Worm (Caenorhabditis elegans) whole organism, young adult: Measurements from ENCODE around the gene cut-1.

Experiments used
- B0336.3 ChIP-seq: fragments of 200-800 bp; sonication (Bioruptor generic); IDR thresholded peaks from 2 replicates; pipeline ENCODE4 v1.3.6; 2022; ENCODE audit warnings: missing genetic modification characterization, missing compliant biosample characterization
- D2030.7 ChIP-seq: fragments of 200-800 bp; sonication (Bioruptor generic); IDR thresholded peaks from 2 replicates; pipeline ENCODE4 v1.3.6; 2022; ENCODE audit warnings: missing genetic modification reagents, missing genetic modification characterization, missing compliant biosample characterization
- F39B2.1 ChIP-seq: fragments of 200-800 bp; sonication (Bioruptor generic); IDR thresholded peaks from 2 replicates; pipeline ENCODE4 v1.3.6; 2022; ENCODE audit warnings: missing genetic modification reagents, missing genetic modification characterization, missing compliant biosample characterization
- F49E8.2 ChIP-seq: sonication (generic microtip); optimal IDR thresholded peaks from 3 replicates; lab custom pipeline; 2017; ENCODE audit warnings: missing genetic modification characterization, mild to moderate bottlenecking, missing compliant biosample characterization, antibody characterized with exemption, moderate library complexity; ENCODE audit not compliant: insufficient read depth
- F52B5.7 ChIP-seq: sonication (generic microtip); optimal IDR thresholded peaks from 2 replicates; lab custom pipeline; 2016; ENCODE audit warnings: mild to moderate bottlenecking, missing genetic modification characterization, missing compliant biosample characterization
- F55B11.4 ChIP-seq: sonication (generic microtip); optimal IDR thresholded peaks from 2 replicates; lab custom pipeline; 2016; ENCODE audit warnings: missing compliant biosample characterization, missing genetic modification characterization, borderline replicate concordance; ENCODE audit not compliant: insufficient read depth
- K11D2.4 ChIP-seq: fragments of 200-800 bp; sonication (Bioruptor generic); IDR thresholded peaks from 2 replicates; pipeline ENCODE4 v1.3.6; 2022; ENCODE audit warnings: missing genetic modification reagents, missing genetic modification characterization, missing compliant biosample characterization
- K12H6.12 ChIP-seq: fragments of 200-800 bp; sonication (Bioruptor generic); optimal IDR thresholded peaks from 2 replicates; lab custom pipeline; 2018; ENCODE audit warnings: mild to moderate bottlenecking, missing genetic modification characterization, missing compliant biosample characterization
- T07F8.4 ChIP-seq: sonication (generic microtip); optimal IDR thresholded peaks from 2 replicates; lab custom pipeline; 2016; ENCODE audit warnings: mild to moderate bottlenecking, missing genetic modification characterization, moderate library complexity, missing compliant biosample characterization
- T26A5.8 ChIP-seq: sonication (generic microtip); optimal IDR thresholded peaks from 2 replicates; lab custom pipeline; 2016; ENCODE audit warnings: missing genetic modification characterization, missing compliant biosample characterization
- Y53G8AR.9 ChIP-seq: fragments of 200-800 bp; sonication (Bioruptor generic); conservative IDR thresholded peaks from 2 replicates; pipeline ENCODE4 v1.3.6; 2022; ENCODE audit warnings: missing genetic modification reagents, missing genetic modification characterization, missing compliant biosample characterization
- athp-1 ChIP-seq: sonication (generic microtip); optimal IDR thresholded peaks from 2 replicates; lab custom pipeline; 2017; ENCODE audit warnings: mild to moderate bottlenecking, missing genetic modification characterization, missing compliant biosample characterization
- attf-3 ChIP-seq: fragments of 200-800 bp; sonication (Bioruptor generic); conservative IDR thresholded peaks from 2 replicates; pipeline ENCODE4 v1.3.6; 2022; ENCODE audit warnings: missing genetic modification reagents, missing genetic modification characterization, missing compliant biosample characterization
- ccch-3 ChIP-seq: fragments of 200-800 bp; sonication (Bioruptor generic); optimal IDR thresholded peaks from 2 replicates; lab custom pipeline; 2018; ENCODE audit warnings: mild to moderate bottlenecking, missing genetic modification characterization, missing compliant biosample characterization
- cebp-1 ChIP-seq, 2 experiments: fragments of 200-800 bp in 1 of 2; sonication (Bioruptor generic) in 1 of 2; sonication (generic microtip) in 1 of 2; IDR thresholded peaks in 1 of 2; optimal IDR thresholded peaks in 1 of 2; 2 replicates each; pipeline versions ENCODE4 v1.3.6 to Lab custom; 2017 to 2022; ENCODE audit warnings: missing compliant biosample characterization in 2 of 2, missing genetic modification characterization in 2 of 2, mild to moderate bottlenecking in 1 of 2, missing genetic modification reagents in 1 of 2, moderate library complexity in 1 of 2
- cebp-2 ChIP-seq: fragments of 200-800 bp; sonication (Bioruptor generic); IDR thresholded peaks from 2 replicates; pipeline ENCODE4 v1.3.6; 2022; ENCODE audit warnings: missing genetic modification characterization, missing compliant biosample characterization
- ceh-100 ChIP-seq: fragments of 200-800 bp; sonication (Bioruptor generic); IDR thresholded peaks from 2 replicates; pipeline ENCODE4 v1.3.6; 2022; ENCODE audit warnings: missing genetic modification reagents, missing genetic modification characterization, missing compliant biosample characterization
- ceh-40 ChIP-seq: fragments of 200-800 bp; sonication (Bioruptor generic); IDR thresholded peaks from 2 replicates; pipeline ENCODE4 v1.3.6; 2022; ENCODE audit warnings: missing genetic modification characterization, missing compliant biosample characterization
- die-1 ChIP-seq: sonication (generic microtip); optimal IDR thresholded peaks from 2 replicates; lab custom pipeline; 2016; ENCODE audit warnings: missing genotype, mild to moderate bottlenecking, missing genetic modification characterization, missing compliant biosample characterization
- dpff-1 ChIP-seq: sonication (generic microtip); optimal IDR thresholded peaks from 2 replicates; lab custom pipeline; 2017; ENCODE audit warnings: mild to moderate bottlenecking, missing genetic modification characterization, missing compliant biosample characterization
- dpl-1 ChIP-seq: fragments of 150-350 bp; optimal IDR thresholded peaks from 2 replicates; lab custom pipeline; 2014; ENCODE audit warnings: missing biosample characterization, missing genetic modification reagents, missing genetic modification characterization
- efl-1 ChIP-seq: fragments of 150-350 bp; optimal IDR thresholded peaks from 2 replicates; lab custom pipeline; 2014; ENCODE audit warnings: missing biosample characterization, missing genetic modification reagents, missing genetic modification characterization
- egl-18 ChIP-seq: fragments of 200-800 bp; sonication (Bioruptor generic); IDR thresholded peaks from 2 replicates; pipeline ENCODE4 v1.3.6; 2022; ENCODE audit warnings: missing genetic modification reagents, missing genetic modification characterization, missing compliant biosample characterization
- egrh-3 ChIP-seq: fragments of 200-800 bp; sonication (Bioruptor generic); IDR thresholded peaks from 2 replicates; pipeline ENCODE4 v1.3.6; 2022; ENCODE audit warnings: missing genetic modification reagents, missing genetic modification characterization, missing compliant biosample characterization
- gei-17 ChIP-seq: fragments of 200-800 bp; sonication (Bioruptor generic); optimal IDR thresholded peaks from 2 replicates; lab custom pipeline; 2018; ENCODE audit warnings: mild to moderate bottlenecking, missing genetic modification characterization, missing compliant biosample characterization
- hmg-1.2 ChIP-seq: fragments of 200-800 bp; sonication (Bioruptor generic); IDR thresholded peaks from 2 replicates; pipeline ENCODE4 v1.3.6; 2022; ENCODE audit warnings: missing genetic modification reagents, missing genetic modification characterization, missing compliant biosample characterization
- hrde-1 ChIP-seq: sonication (generic microtip); optimal IDR thresholded peaks from 2 replicates; lab custom pipeline; 2016; ENCODE audit warnings: missing genetic modification characterization, mild to moderate bottlenecking, missing compliant biosample characterization, moderate library complexity, missing genotype, missing genetic modification reagents, borderline replicate concordance
- hsf-1 ChIP-seq: fragments of 200-800 bp; sonication (Bioruptor generic); IDR thresholded peaks from 2 replicates; pipeline ENCODE4 v1.3.6; 2022; ENCODE audit warnings: missing genetic modification reagents, missing genetic modification characterization, missing compliant biosample characterization
- let-526 ChIP-seq: fragments of 200-800 bp; sonication (Bioruptor generic); IDR thresholded peaks from 2 replicates; pipeline ENCODE4 v1.3.6; 2022; ENCODE audit warnings: missing genetic modification reagents, missing genetic modification characterization, missing compliant biosample characterization
- lin-35 ChIP-seq, 3 experiments: fragments of 150-350 bp in 2 of 3; sonication (generic microtip) in 1 of 3; optimal IDR thresholded peaks; 2 replicates each; lab custom pipeline; 2014 to 2018; ENCODE audit warnings: missing biosample characterization in 3 of 3, missing genetic modification characterization in 3 of 3, missing genetic modification reagents in 3 of 3
- lin-54 ChIP-seq: fragments of 200-800 bp; sonication (Bioruptor generic); optimal IDR thresholded peaks from 2 replicates; lab custom pipeline; 2018; ENCODE audit warnings: mild to moderate bottlenecking, missing genetic modification characterization, missing compliant biosample characterization
- lir-1 ChIP-seq: fragments of 200-800 bp; sonication (Bioruptor generic); conservative IDR thresholded peaks from 2 replicates; pipeline ENCODE4 v1.3.6; 2022; ENCODE audit warnings: missing genetic modification reagents, missing genetic modification characterization, missing compliant biosample characterization
- madf-3 ChIP-seq: fragments of 200-800 bp; sonication (Bioruptor generic); IDR thresholded peaks from 2 replicates; pipeline ENCODE4 v1.3.6; 2022; ENCODE audit warnings: missing genetic modification reagents, missing genetic modification characterization, missing compliant biosample characterization
- madf-6 ChIP-seq: fragments of 200-800 bp; sonication (Bioruptor generic); IDR thresholded peaks from 2 replicates; pipeline ENCODE4 v1.3.6; 2022; ENCODE audit warnings: missing genetic modification reagents, missing genetic modification characterization, missing compliant biosample characterization
- mcd-1 ChIP-seq: fragments of 200-800 bp; sonication (Bioruptor generic); IDR thresholded peaks from 2 replicates; pipeline ENCODE4 v1.3.6; 2022; ENCODE audit warnings: missing genetic modification reagents, missing genetic modification characterization, missing compliant biosample characterization
- mxl-1 ChIP-seq: sonication (generic microtip); optimal IDR thresholded peaks from 2 replicates; lab custom pipeline; 2016; ENCODE audit warnings: missing genetic modification characterization, missing compliant biosample characterization
- rpc-1 ChIP-seq, 2 experiments: fragments of 150-350 bp in 1 of 2; sonication (generic microtip) in 1 of 2; optimal IDR thresholded peaks; 2 replicates each; lab custom pipeline; 2014 to 2018; ENCODE audit warnings: missing biosample characterization in 1 of 2, missing genetic modification characterization in 1 of 2, missing genetic modification reagents in 1 of 2, missing genotype in 1 of 2
- snpc-4 ChIP-seq, 5 experiments: fragments of 150-350 bp in 1 of 5; sonication (generic microtip) in 4 of 5; optimal IDR thresholded peaks; 2 replicates each; lab custom pipeline; 2014 to 2018; ENCODE audit warnings: missing genetic modification characterization in 5 of 5, missing biosample characterization in 3 of 5, antibody characterized with exemption in 2 of 5, mild to moderate bottlenecking in 2 of 5, missing compliant biosample characterization in 2 of 5, missing genotype in 2 of 5, moderate library complexity in 2 of 5, missing genetic modification reagents in 1 of 5
- somi-1 ChIP-seq: fragments of 200-800 bp; sonication (Bioruptor generic); optimal IDR thresholded peaks from 2 replicates; lab custom pipeline; 2018; ENCODE audit warnings: mild to moderate bottlenecking, missing genetic modification characterization, missing compliant biosample characterization
- tlf-1 ChIP-seq: fragments of 200-800 bp; sonication (Bioruptor generic); optimal IDR thresholded peaks from 2 replicates; lab custom pipeline; 2018; ENCODE audit warnings: mild to moderate bottlenecking, missing genetic modification characterization, missing compliant biosample characterization
- unc-130 ChIP-seq: sonication (generic microtip); optimal IDR thresholded peaks from 2 replicates; lab custom pipeline; 2016; ENCODE audit warnings: missing genetic modification reagents, missing genetic modification characterization, missing compliant biosample characterization
- unc-62 ChIP-seq: fragments of 150-350 bp; optimal IDR thresholded peaks from 2 replicates; lab custom pipeline; 2014; ENCODE audit warnings: missing biosample characterization, missing genetic modification reagents, missing genetic modification characterization
- xnd-1 ChIP-seq: sonication (generic microtip); optimal IDR thresholded peaks from 2 replicates; lab custom pipeline; 2016; ENCODE audit warnings: missing genotype, missing genetic modification reagents, missing genetic modification characterization, missing compliant biosample characterization
- ztf-18 ChIP-seq: sonication (generic microtip); optimal IDR thresholded peaks from 2 replicates; lab custom pipeline; 2016; ENCODE audit warnings: missing genotype, mild to moderate bottlenecking, missing genetic modification characterization, missing compliant biosample characterization

Gene cut-1

ce11 chrII:11290109-11290784 is 21.3 kb downstream of the cut-1 start, which contains the start of gene C47G2.3 (continued):
- TF ChIP-seq lin-54 (GFP tag; lab: Kevin White, UChicago) (peak; percentile 86), Y53G8AR.9 (GFP tag; lab: Robert Waterston, UW) (no peak), lin-35 (GFP tag; optimal IDR thresholded peaks at IDR 0.05; lab: Kevin White, UChicago) (peak in 1 of 3 experiments; percentile 78), D2030.7 (GFP tag; lab: Robert Waterston, UW) (peak; percentile 56), die-1 (tag; lab: Kevin White, UChicago) (no peak), tlf-1 (GFP tag; lab: Kevin White, UChicago) (peak; percentile 17)

- TF ChIP-seq tlf-1 (GFP tag; lab: Kevin White, UChicago): no peak
- no peak for TF ChIP-seq F49E8.2
- peak; percentile 94 for TF ChIP-seq mcd-1 (GFP tag; lab: Robert Waterston, UW)
- TF ChIP-seq egrh-3 (GFP tag; lab: Robert Waterston, UW): no peak
- no peak for TF ChIP-seq snpc-4 (GFP tag; optimal IDR thresholded peaks at IDR 0.05; lab: Kevin White, UChicago)
- peak in 3 of 4 experiments; percentile 16 to 49 (median 40) for TF ChIP-seq snpc-4 (tag; optimal IDR thresholded peaks at IDR 0.05; lab: Kevin White, UChicago)
- TF ChIP-seq lin-35 (GFP tag; optimal IDR thresholded peaks at IDR 0.05; lab: Kevin White, UChicago): peak in 1 of 3 experiments; percentile 24
- TF ChIP-seq xnd-1 (tag; lab: Kevin White, UChicago): peak; percentile 63
- TF ChIP-seq T26A5.8 (tag; lab: Kevin White, UChicago): no peak
- TF ChIP-seq somi-1 (GFP tag; lab: Kevin White, UChicago): no peak
- TF ChIP-seq madf-3 (GFP tag; lab: Robert Waterston, UW): no peak
- no peak for TF ChIP-seq ccch-3 (GFP tag; lab: Kevin White, UChicago)
- TF ChIP-seq rpc-1 (optimal IDR thresholded peaks at IDR 0.05; lab: Kevin White, UChicago): no peak
- no peak for TF ChIP-seq rpc-1 (tag; optimal IDR thresholded peaks at IDR 0.05; lab: Kevin White, UChicago)
- no peak for TF ChIP-seq B0336.3
- 0 out of 2 replicates have a peak, but pooled peaks have one; percentile 15 for TF ChIP-seq lir-1 (GFP tag; lab: Robert Waterston, UW)
- no peak for TF ChIP-seq hsf-1 (GFP tag; lab: Robert Waterston, UW)
- TF ChIP-seq cebp-1 (GFP tag; IDR thresholded peaks at IDR 0.05; lab: Robert Waterston, UW): no peak
- peak; percentile 26 for TF ChIP-seq cebp-1 (tag; optimal IDR thresholded peaks at IDR 0.05; lab: Kevin White, UChicago)
- TF ChIP-seq F55B11.4 (tag; lab: Kevin White, UChicago): no peak
- TF ChIP-seq ceh-40 (GFP tag; lab: Robert Waterston, UW): no peak
- peak; percentile 63 for TF ChIP-seq efl-1 (GFP tag; lab: Kevin White, UChicago)
- peak; percentile 78 for TF ChIP-seq athp-1
- TF ChIP-seq F39B2.1: no peak
- no peak for TF ChIP-seq gei-17
- TF ChIP-seq ztf-18: peak; percentile 53
- no peak for TF ChIP-seq let-526 (GFP tag; lab: Robert Waterston, UW)
- TF ChIP-seq dpff-1: no peak
- no peak for TF ChIP-seq unc-130 (GFP tag; lab: Kevin White, UChicago)
- peak; percentile 80 for TF ChIP-seq ceh-100 (GFP tag; lab: Robert Waterston, UW)
- no peak for TF ChIP-seq egl-18 (GFP tag; lab: Robert Waterston, UW)
- peak; percentile 60 for TF ChIP-seq hmg-1.2
- TF ChIP-seq hrde-1 (tag; lab: Kevin White, UChicago): no peak
- peak; percentile 47 for TF ChIP-seq dpl-1 (GFP tag; lab: Kevin White, UChicago)
- TF ChIP-seq T07F8.4 (tag; lab: Kevin White, UChicago): no peak
- TF ChIP-seq cebp-2 (GFP tag; lab: Robert Waterston, UW): no peak
- TF ChIP-seq F52B5.7 (tag; lab: Kevin White, UChicago): no peak
- no peak; the same call in none of the 2 replicates for TF ChIP-seq madf-6
- peak; percentile 55; the same call in 1 of the 2 replicates for TF ChIP-seq attf-3 (GFP tag; lab: Robert Waterston, UW)
- TF ChIP-seq mxl-1 (tag; lab: Kevin White, UChicago): no peak
- TF ChIP-seq K11D2.4 (GFP tag; lab: Robert Waterston, UW): no peak
- no peak for TF ChIP-seq K12H6.12 (tag; lab: Kevin White, UChicago)
- no peak for TF ChIP-seq unc-62
Measured at ce11 chrII:11293433-11293832, 24.5 kb downstream of the cut-1 start, which contains the start of gene C47G2.4. C47G2.4 (minus strand) TSS chrII:11293606.
